Worm (Caenorhabditis elegans): ENCODE data around the gene Y43F4B.10.

DNA sequence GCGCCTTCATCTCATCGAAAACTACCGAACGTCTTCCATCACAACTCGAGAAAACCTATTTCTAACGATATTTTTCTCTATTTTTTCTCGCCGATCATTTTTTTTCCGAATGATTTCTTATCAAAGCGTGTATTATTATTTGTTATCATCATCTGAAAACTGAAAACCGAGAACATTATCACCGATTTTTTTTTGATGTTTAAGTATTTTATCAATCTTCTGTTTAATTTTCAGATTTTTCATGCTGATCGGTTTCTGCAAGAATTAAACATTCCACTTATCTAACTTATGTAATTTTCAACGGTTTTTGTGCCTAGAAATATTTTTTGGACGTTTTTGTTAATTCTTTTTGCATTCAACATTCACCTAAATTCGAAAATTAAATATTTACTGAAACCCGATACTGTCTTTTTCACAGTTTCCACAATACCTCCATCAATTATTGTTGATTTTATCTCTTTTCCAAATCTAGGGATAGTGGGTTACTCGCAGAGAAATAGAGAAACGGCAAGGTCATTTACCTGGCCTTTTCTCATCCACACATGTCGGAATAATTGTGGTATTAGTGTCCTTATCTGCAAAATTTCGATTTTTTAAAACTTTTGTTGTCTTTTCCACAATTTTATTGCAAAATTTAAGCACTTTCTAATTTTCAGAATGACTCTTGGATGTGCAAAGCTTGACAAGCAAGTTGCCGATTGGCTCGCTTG lies 15.0 kb upstream of the Y43F4B.10 start, which contains the start of gene pgm-2:
- no peak for TF ChIP-seq snpc-4 (tag; optimal IDR thresholded peaks at IDR 0.05)
- TF ChIP-seq nhr-11 (tag; optimal IDR thresholded peaks at IDR 0.05) = no peak
- no peak for TF ChIP-seq nhr-237 (tag; optimal IDR thresholded peaks at IDR 0.05)
